Worm (Caenorhabditis elegans): ENCODE results near the gene F59G1.4.

Gene F59G1.4

ce11 chrII:5918149-5918697 is 22.3 kb downstream of the F59G1.4 start, which contains the start of gene ptp-2:
ptp-2 (plus strand) TSS chrII:5918647.
- no peak for TF ChIP-seq unc-62 (GFP tag; optimal IDR thresholded peaks at IDR 0.05)

ce11 chrII:5921620-5922019 is 25.6 kb downstream of the F59G1.4 start, which contains the start of gene vrk-1:
vrk-1 (plus strand) TSS chrII:5921967.
- no peak for TF ChIP-seq unc-62 (GFP tag; optimal IDR thresholded peaks at IDR 0.05)

- no peak for TF ChIP-seq unc-62 (GFP tag; optimal IDR thresholded peaks at IDR 0.05)
Observed at ce11 chrII:5928502-5928901, 32.5 kb downstream of the F59G1.4 start, which contains the start of gene egl-44. egl-44 (plus strand) TSS chrII:5928802.

- TF ChIP-seq unc-62 (GFP tag; optimal IDR thresholded peaks at IDR 0.05): no peak
Observed at ce11 chrII:5930095-5930653, 34.2 kb downstream of the F59G1.4 start.

DNA sequence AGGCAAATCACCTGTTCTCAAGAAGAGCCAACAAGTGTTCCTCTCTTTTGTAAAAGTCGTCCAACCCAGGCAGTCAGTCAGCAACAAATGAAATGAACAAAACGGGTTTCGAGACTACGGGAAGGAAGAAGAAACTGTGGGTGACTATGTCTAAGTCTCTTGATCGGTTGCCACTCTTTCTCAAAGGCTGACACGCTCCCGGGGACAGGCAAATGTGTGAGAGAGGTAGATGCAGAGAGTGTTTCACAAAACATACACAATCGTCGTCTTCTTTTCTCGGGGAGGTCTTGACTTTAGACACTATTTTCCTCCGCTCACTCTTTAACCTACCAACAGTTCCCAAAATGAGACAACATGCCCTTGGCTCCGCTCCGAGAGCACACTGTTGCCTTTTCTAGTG is 35.1 kb downstream of the F59G1.4 start:
- TF ChIP-seq unc-62 (GFP tag; optimal IDR thresholded peaks at IDR 0.05): no peak

DNA sequence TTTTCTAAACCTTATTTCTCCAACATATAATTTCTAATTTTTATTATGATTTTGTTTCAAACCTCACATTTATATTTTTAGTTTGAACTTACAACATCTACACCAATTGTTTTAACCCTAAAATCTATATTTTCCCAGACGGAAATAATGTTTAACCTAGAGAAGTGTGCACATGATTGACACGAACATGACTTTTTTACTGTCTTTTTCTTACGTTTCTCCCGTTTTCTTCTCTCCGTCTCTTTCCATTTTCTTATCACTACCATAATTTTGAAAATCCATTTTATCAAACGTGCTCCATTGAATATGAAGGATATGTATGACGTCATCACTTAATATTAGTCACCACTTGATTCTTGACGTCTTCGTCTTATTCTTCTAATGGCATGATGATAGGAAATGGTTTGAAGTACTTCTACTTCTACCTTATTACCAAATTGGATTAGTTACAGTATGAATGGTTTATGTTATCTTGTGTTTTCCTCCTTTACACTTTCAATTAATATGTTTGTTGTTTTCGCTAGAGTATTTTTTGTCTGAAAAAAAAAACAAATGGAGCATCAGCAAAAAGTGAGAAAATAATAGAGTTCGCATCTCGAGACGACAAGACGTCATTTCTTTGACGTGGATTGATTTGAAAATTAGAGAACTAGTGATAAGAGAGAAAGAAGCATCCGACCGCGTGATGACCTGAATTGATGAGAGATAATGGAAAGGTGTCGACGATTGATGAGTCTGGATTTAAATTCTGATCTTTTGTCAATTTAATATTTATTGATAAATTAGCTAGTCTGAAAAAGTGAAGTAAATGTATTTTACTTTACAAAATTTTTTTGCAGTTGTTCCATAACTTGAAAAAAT is 36.2 kb downstream of the F59G1.4 start:
- no peak for TF ChIP-seq unc-62 (GFP tag; optimal IDR thresholded peaks at IDR 0.05)

DNA sequence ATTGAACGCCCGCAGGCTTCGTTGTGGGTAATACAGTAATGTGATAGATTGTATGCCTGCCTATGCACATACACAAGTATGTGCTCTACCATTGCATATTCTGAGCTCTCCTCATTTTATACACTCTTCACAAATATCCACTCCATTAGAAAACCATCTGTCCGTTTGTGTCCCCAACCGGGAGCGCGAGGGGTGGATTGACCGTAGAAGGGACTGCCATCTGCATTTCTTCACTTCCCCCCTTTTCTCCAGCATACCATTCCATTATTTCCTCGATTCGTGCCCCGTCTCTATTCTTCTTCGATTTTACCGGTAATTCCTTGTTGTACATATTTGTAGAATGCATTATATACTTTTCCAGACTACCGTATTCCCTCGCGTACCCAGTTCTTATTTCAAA is 37.2 kb downstream of the F59G1.4 start:
- TF ChIP-seq unc-62 (GFP tag; optimal IDR thresholded peaks at IDR 0.05): no peak

- no peak for TF ChIP-seq unc-62 (GFP tag; optimal IDR thresholded peaks at IDR 0.05)
Observed at ce11 chrII:5933962-5934422, 38.0 kb downstream of the F59G1.4 start.

DNA sequence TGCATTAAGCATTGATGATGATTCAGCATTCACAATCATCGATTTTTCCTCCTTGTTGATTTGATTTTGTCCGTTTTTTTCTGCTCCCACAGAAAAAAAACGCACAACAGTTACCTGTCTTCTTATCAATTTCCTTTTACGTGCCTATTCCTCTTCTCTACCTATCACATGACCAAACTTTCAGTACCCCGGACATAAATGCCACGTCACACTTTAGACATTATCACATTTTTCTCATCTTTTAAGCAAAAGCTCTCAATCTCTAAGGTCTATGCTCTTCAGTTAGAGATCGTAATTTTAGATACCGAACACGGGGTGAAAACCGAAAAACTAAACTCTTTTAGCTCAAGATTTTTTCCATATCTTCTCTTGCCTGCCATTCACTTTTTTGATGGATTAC is 40.0 kb downstream of the F59G1.4 start:
- TF ChIP-seq unc-62 (GFP tag; optimal IDR thresholded peaks at IDR 0.05): no peak

ce11 chrII:5940815-5941214 is 44.8 kb downstream of the F59G1.4 start, which contains the start of gene F28B12.6:
F28B12.6 (plus strand) TSS chrII:5940863.
- TF ChIP-seq unc-62 (GFP tag; optimal IDR thresholded peaks at IDR 0.05): no peak

- TF ChIP-seq unc-62 (GFP tag; optimal IDR thresholded peaks at IDR 0.05): no peak
Observed at ce11 chrII:5942593-5942992, 46.6 kb downstream of the F59G1.4 start, which contains the start of gene F28B12.1. F28B12.1 (plus strand) TSS chrII:5942927.

- no peak for TF ChIP-seq unc-62 (GFP tag; optimal IDR thresholded peaks at IDR 0.05)
Observed at ce11 chrII:5944268-5944667, 48.3 kb downstream of the F59G1.4 start, which contains the start of gene B0034.2. B0034.2 (minus strand) TSS chrII:5944368.

DNA sequence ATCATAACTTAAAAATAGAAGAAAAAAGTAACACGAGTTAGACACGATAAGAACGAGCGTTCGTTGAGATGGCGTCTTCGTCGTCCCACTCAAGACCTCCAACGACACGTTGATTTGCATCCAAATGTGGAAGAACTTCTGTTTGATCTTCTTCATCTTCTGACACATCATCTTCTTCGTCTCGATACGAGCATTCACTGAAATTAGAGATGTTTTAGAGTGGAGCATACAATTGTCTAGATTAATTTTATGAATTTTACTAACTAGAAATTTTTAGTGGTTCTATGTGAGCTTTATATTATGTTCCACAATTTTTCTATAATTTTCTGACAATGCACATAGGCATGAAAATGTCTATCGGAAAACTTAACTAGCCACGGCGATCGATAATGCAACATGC is 49.8 kb downstream of the F59G1.4 start:
- no peak for TF ChIP-seq unc-62 (GFP tag; optimal IDR thresholded peaks at IDR 0.05)

- TF ChIP-seq unc-62 (GFP tag; optimal IDR thresholded peaks at IDR 0.05): no peak
Observed at ce11 chrII:5946438-5946837, 50.5 kb downstream of the F59G1.4 start.

- TF ChIP-seq unc-62 (GFP tag; optimal IDR thresholded peaks at IDR 0.05): no peak
Observed at ce11 chrII:5948681-5949080, 52.7 kb downstream of the F59G1.4 start.

DNA sequence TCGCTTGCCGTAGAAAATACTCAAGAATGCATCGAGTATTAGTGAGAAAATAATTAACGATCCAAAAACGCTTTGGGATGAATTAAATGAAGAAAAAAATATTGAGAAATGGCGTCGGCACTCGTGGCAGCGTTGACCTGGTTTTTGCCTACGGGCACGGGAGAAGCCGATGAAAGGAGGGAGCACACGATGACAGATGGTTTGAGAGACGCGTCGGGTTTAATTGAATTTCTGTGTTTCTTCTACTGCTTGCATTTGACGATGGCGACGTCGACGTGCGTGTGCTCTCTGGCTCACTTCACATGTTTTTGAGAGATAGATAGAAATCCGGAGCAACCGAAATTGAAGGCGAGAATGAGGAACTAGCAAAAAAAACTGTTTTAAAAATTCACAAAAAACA is 54.7 kb downstream of the F59G1.4 start:
- no peak for TF ChIP-seq unc-62 (GFP tag; optimal IDR thresholded peaks at IDR 0.05)

Data from whole organism, dauer.